Worm (Caenorhabditis elegans): ENCODE measurements around the gene frpr-16.

DNA sequence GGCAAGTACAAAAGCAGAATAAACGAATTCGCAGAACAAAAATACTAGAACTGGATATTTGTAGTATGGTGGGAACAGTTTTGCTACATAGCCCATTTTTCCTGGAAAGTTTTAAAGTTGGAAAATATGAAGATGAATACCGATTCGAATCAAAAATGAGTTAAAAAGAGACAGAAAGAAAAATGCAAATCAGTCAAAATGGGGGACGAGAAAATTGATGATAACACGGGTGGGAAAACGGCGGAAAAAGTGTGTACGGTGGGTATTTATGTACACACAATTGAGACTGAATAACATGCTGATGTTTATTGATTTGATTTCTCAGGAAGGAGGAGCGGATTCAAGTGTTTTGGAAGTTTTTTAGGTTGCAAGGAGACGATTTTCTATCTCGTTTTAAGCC is 6.1 kb downstream of the frpr-16 start, which contains the start of gene R12C12.9:
- TF ChIP-seq dmd-4 (tag; optimal IDR thresholded peaks at IDR 0.05; ENCODE audit: borderline replicate concordance), result no peak
- TF ChIP-seq elt-2 (tag; optimal IDR thresholded peaks at IDR 0.05), result no peak
- TF ChIP-seq eyg-1 (tag; optimal IDR thresholded peaks at IDR 0.05), result no peak
- no peak for TF ChIP-seq hlh-13 (GFP tag; optimal IDR thresholded peaks at IDR 0.05)
- no peak for TF ChIP-seq hlh-30 (tag; optimal IDR thresholded peaks at IDR 0.05; ENCODE audit: insufficient read depth)
- TF ChIP-seq ttx-3 (tag; optimal IDR thresholded peaks at IDR 0.05), result no peak
- TF ChIP-seq pag-3 (tag; optimal IDR thresholded peaks at IDR 0.05; ENCODE audit: borderline replicate concordance), result no peak
- no peak for TF ChIP-seq pha-4 (tag; optimal IDR thresholded peaks at IDR 0.05)
- TF ChIP-seq lin-11 (tag; optimal IDR thresholded peaks at IDR 0.05), result no peak

Measured in whole organism, late embryonic.